Fruit fly (Drosophila melanogaster): ENCODE data around the gene kst.

Gene kst

DNA sequence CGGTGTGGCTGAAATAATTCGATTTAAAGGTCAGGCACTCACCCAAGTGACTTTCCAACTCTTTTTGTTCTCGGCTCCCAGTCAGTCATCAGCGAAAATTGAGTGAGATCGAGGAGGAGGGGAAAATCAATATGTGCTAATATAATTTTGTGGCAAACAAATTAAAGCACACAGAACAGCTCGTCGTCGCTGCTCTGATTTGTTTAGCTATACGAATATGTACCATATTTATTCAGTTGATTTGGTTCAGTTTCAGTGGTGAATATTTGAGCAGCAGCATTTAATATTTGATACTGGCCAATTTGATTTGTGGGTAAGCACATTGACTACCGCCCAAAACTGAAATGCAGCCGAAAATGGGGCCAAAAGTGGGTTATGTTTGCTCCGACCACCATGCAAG, 31.2 kb upstream of the kst start (continued):
- TF ChIP-seq Nf-YB (GFP tag; optimal IDR thresholded peaks at IDR 0.05) (peak; percentile 8), pho (GFP tag; optimal IDR thresholded peaks at IDR 0.05) (peak; percentile 30), Mes4 (GFP tag; optimal IDR thresholded peaks at IDR 0.05) (peak; percentile 52), Vsx1 (GFP tag; optimal IDR thresholded peaks at IDR 0.05) (peak; percentile 11), Meics (GFP tag; optimal IDR thresholded peaks at IDR 0.05) (peak; percentile 17), CG8944 (GFP tag; optimal IDR thresholded peaks at IDR 0.05) (peak; percentile 42), gem (tag; optimal IDR thresholded peaks at IDR 0.05) (peak; percentile 61), MTF-1 (GFP tag; optimal IDR thresholded peaks at IDR 0.05; ENCODE audit: borderline replicate concordance) (no peak), NC2β (GFP tag; optimal IDR thresholded peaks at IDR 0.05) (peak; percentile 45), repo (GFP tag; optimal IDR thresholded peaks at IDR 0.05) (peak; percentile 9), Hmx (GFP tag; optimal IDR thresholded peaks at IDR 0.05) (no peak), Trl (optimal IDR thresholded peaks at IDR 0.05) (no peak), Trl (GFP tag; optimal IDR thresholded peaks at IDR 0.05) (peak; percentile 25), usp (GFP tag; optimal IDR thresholded peaks at IDR 0.05) (no peak), HLH4C (GFP tag; IDR thresholded peaks at IDR 0.05; ENCODE audit: partially characterized antibody) (no peak), phol (tag; optimal IDR thresholded peaks at IDR 0.05) (no peak), sc (optimal IDR thresholded peaks at IDR 0.05) (no peak), sc (GFP tag; optimal IDR thresholded peaks at IDR 0.05) (peak; percentile 61), CG14710 (tag; optimal IDR thresholded peaks at IDR 0.05) (peak; percentile 30), CG18599 (GFP tag; optimal IDR thresholded peaks at IDR 0.05) (peak; percentile 6), Xbp1 (GFP tag; optimal IDR thresholded peaks at IDR 0.05) (peak; percentile 13), Lpt (GFP tag; optimal IDR thresholded peaks at IDR 0.05) (no peak), eve (GFP tag; optimal IDR thresholded peaks at IDR 0.05) (no peak), slp2 (GFP tag; optimal IDR thresholded peaks at IDR 0.05) (no peak), D19B (GFP tag; optimal IDR thresholded peaks at IDR 0.05) (no peak), sens (GFP tag) (peak; percentile 92), GATAe (GFP tag; conservative IDR thresholded peaks at IDR 0.05) (no peak), CG10462 (GFP tag; optimal IDR thresholded peaks at IDR 0.05) (peak; percentile 23), CG31388 (GFP tag; optimal IDR thresholded peaks at IDR 0.05) (peak; percentile 22), CG3281 (GFP tag; optimal IDR thresholded peaks at IDR 0.05) (peak; percentile 55), CG11723 (GFP tag; optimal IDR thresholded peaks at IDR 0.05) (no peak), CG42726 (GFP tag; IDR thresholded peaks at IDR 0.05; ENCODE audit: partially characterized antibody) (no peak), Ets65A (GFP tag) (no peak), Bdp1 (GFP tag; optimal IDR thresholded peaks at IDR 0.05) (peak; percentile 23), luna (GFP tag; optimal IDR thresholded peaks at IDR 0.05) (no peak), HLH54F (GFP tag; optimal IDR thresholded peaks at IDR 0.05) (peak; percentile 9), CG4707 (GFP tag; optimal IDR thresholded peaks at IDR 0.05) (peak; percentile 34), Side (GFP tag; optimal IDR thresholded peaks at IDR 0.05) (peak; percentile 29), gcm2 (GFP tag; optimal IDR thresholded peaks at IDR 0.05) (no peak), NK7.1 (GFP tag; optimal IDR thresholded peaks at IDR 0.05) (peak; percentile 19), pnt (GFP tag; optimal IDR thresholded peaks at IDR 0.05) (no peak), CG15073 (GFP tag; optimal IDR thresholded peaks at IDR 0.05) (no peak), CG12769 (tag; optimal IDR thresholded peaks at IDR 0.05) (peak; percentile 75), CG33213 (GFP tag; optimal IDR thresholded peaks at IDR 0.05) (peak; percentile 47), CG1603 (tag; optimal IDR thresholded peaks at IDR 0.05) (peak; percentile 70), CG12299 (tag; optimal IDR thresholded peaks at IDR 0.05) (no peak), unpg (GFP tag; optimal IDR thresholded peaks at IDR 0.05) (peak; percentile 37), Xrp1 (GFP tag; IDR thresholded peaks at IDR 0.05) (peak; percentile 46; the same call in 1 of the 2 replicates), CG17361 (GFP tag; IDR thresholded peaks at IDR 0.05) (no peak), CG6813 (GFP tag; optimal IDR thresholded peaks at IDR 0.05) (peak; percentile 67), CG18262 (tag; optimal IDR thresholded peaks at IDR 0.05) (peak; percentile 23), chif (GFP tag; optimal IDR thresholded peaks at IDR 0.05) (peak in 1 of 2 experiments; percentile 27)
